Fruit fly (Drosophila melanogaster) whole organism, embryonic: ENCODE data around the gene dmrt93B.

Source experiments
- B-H1 ChIP-seq: fragments of 200-800 bp; sonication (Bioruptor generic); IDR thresholded peaks from 3 replicates; pipeline ENCODE4 v1.3.6; 2022; ENCODE audit warnings: missing biosample characterization, missing genetic modification characterization
- B-H2 ChIP-seq: fragments of 200-800 bp; sonication (Bioruptor generic); optimal IDR thresholded peaks from 2 replicates; lab custom pipeline; 2018; ENCODE audit warnings: missing biosample characterization, mild to moderate bottlenecking, missing genetic modification characterization
- Bgb ChIP-seq: fragments of 200-800 bp; sonication (Bioruptor generic); IDR thresholded peaks from 2 replicates; pipeline ENCODE4 v1.3.6; 2022; ENCODE audit warnings: missing biosample characterization, missing genetic modification characterization; ENCODE audit not compliant: partially characterized antibody
- C15 ChIP-seq: fragments of 200-800 bp; sonication (Bioruptor generic); IDR thresholded peaks from 3 replicates; pipeline ENCODE4 v1.3.6; 2022; ENCODE audit warnings: missing biosample characterization, missing genetic modification characterization
- CG10147 ChIP-seq: fragments of 200-800 bp; sonication (Bioruptor generic); optimal IDR thresholded peaks from 2 replicates; lab custom pipeline; 2019; ENCODE audit warnings: missing biosample characterization, mild to moderate bottlenecking, missing genetic modification characterization, moderate library complexity
- CG10366 ChIP-seq: fragments of 200-800 bp; sonication (Bioruptor generic); IDR thresholded peaks from 2 replicates; pipeline ENCODE4 v1.3.6; 2022; ENCODE audit warnings: missing biosample characterization, missing genetic modification characterization
- CG11247 ChIP-seq: fragments of 200-800 bp; sonication (Bioruptor generic); IDR thresholded peaks from 2 replicates; pipeline ENCODE4 v1.3.6; 2022; ENCODE audit warnings: missing biosample characterization, missing genetic modification characterization
- CG11560 ChIP-seq: fragments of 200-800 bp; sonication (Bioruptor generic); IDR thresholded peaks from 3 replicates; pipeline ENCODE4 v1.3.6; 2022; ENCODE audit warnings: missing biosample characterization, missing genetic modification characterization
- CG12155 ChIP-seq: fragments of 200-800 bp; sonication (Bioruptor generic); optimal IDR thresholded peaks from 3 replicates; lab custom pipeline; 2016; ENCODE audit warnings: missing biosample characterization, missing genetic modification characterization
- CG14441 ChIP-seq: fragments of 200-800 bp; sonication (Bioruptor generic); IDR thresholded peaks from 2 replicates; pipeline ENCODE4 v1.3.6; 2022; ENCODE audit warnings: missing biosample characterization, missing genetic modification characterization
- CG17186 ChIP-seq: fragments of 200-800 bp; sonication (Bioruptor generic); optimal IDR thresholded peaks from 3 replicates; lab custom pipeline; 2017; ENCODE audit warnings: missing biosample characterization, missing genetic modification reagents, missing genetic modification characterization
- CG2116 ChIP-seq: fragments of 200-800 bp; sonication (Bioruptor generic); optimal IDR thresholded peaks from 3 replicates; lab custom pipeline; 2018; ENCODE audit warnings: missing biosample characterization, mild to moderate bottlenecking, missing genetic modification characterization
- CG2199 ChIP-seq: fragments of 200-800 bp; sonication (Bioruptor generic); IDR thresholded peaks from 3 replicates; pipeline ENCODE4 v1.3.6; 2022; ENCODE audit warnings: missing biosample characterization, missing genetic modification characterization
- CG30403 ChIP-seq: fragments of 200-800 bp; sonication (Bioruptor generic); optimal IDR thresholded peaks from 3 replicates; lab custom pipeline; 2016; ENCODE audit warnings: missing biosample characterization, missing genetic modification characterization
- CG3163 ChIP-seq: fragments of 200-800 bp; sonication (Bioruptor generic); optimal IDR thresholded peaks from 3 replicates; lab custom pipeline; 2016; ENCODE audit warnings: missing biosample characterization, missing genetic modification characterization
- CG32532 ChIP-seq: fragments of 200-800 bp; sonication (Bioruptor generic); IDR thresholded peaks from 2 replicates; pipeline ENCODE4 v1.3.6; 2022; ENCODE audit warnings: missing biosample characterization, missing genetic modification characterization
- CG34422 ChIP-seq: fragments of 200-800 bp; sonication (Bioruptor generic); IDR thresholded peaks from 3 replicates; pipeline ENCODE4 v1.3.6; 2022; ENCODE audit warnings: missing biosample characterization, missing genetic modification characterization
- CG3838 ChIP-seq: fragments of 200-800 bp; sonication (Bioruptor generic); optimal IDR thresholded peaks from 3 replicates; lab custom pipeline; 2016; ENCODE audit warnings: missing biosample characterization, missing genetic modification characterization
- CG4404 ChIP-seq: fragments of 200-800 bp; sonication (Bioruptor generic); IDR thresholded peaks from 2 replicates; pipeline ENCODE4 v1.3.6; 2022; ENCODE audit warnings: missing biosample characterization, missing genetic modification characterization
- CG4730 ChIP-seq: fragments of 200-800 bp; sonication (Bioruptor generic); IDR thresholded peaks from 2 replicates; pipeline ENCODE4 v1.3.6; 2022; ENCODE audit warnings: missing biosample characterization, missing genetic modification characterization
- CG7745 ChIP-seq: fragments of 200-800 bp; sonication (Bioruptor generic); optimal IDR thresholded peaks from 2 replicates; lab custom pipeline; 2018; ENCODE audit warnings: missing biosample characterization, mild to moderate bottlenecking, missing genetic modification characterization, moderate library complexity
- CG8089 ChIP-seq: fragments of 200-800 bp; sonication (Bioruptor generic); optimal IDR thresholded peaks from 3 replicates; lab custom pipeline; 2016; ENCODE audit warnings: missing biosample characterization, missing genetic modification characterization
- Dek ChIP-seq: fragments of 200-800 bp; sonication (Bioruptor generic); optimal IDR thresholded peaks from 3 replicates; lab custom pipeline; 2019; ENCODE audit warnings: missing biosample characterization, mild to moderate bottlenecking, missing genetic modification characterization, moderate library complexity
- Doc2 ChIP-seq: fragments of 200-800 bp; sonication (Bioruptor generic); IDR thresholded peaks from 2 replicates; pipeline ENCODE4 v1.3.6; 2022; ENCODE audit warnings: missing biosample characterization, missing genetic modification characterization
- E2f1 ChIP-seq: fragments of 200-800 bp; sonication (Bioruptor generic); IDR thresholded peaks from 2 replicates; pipeline ENCODE4 v1.3.6; 2022; ENCODE audit warnings: missing biosample characterization, missing genetic modification characterization
- GATAe ChIP-seq: fragments of 200-800 bp; sonication (Bioruptor generic); conservative IDR thresholded peaks from 2 replicates; pipeline ENCODE4 v1.3.6; 2022; ENCODE audit warnings: missing biosample characterization, missing genetic modification characterization
- H15 ChIP-seq: fragments of 200-800 bp; sonication (Bioruptor generic); IDR thresholded peaks from 3 replicates; pipeline ENCODE4 v1.3.6; 2022; ENCODE audit warnings: missing biosample characterization, missing genetic modification characterization
- MBD-R2 ChIP-seq: fragments of 200-800 bp; sonication (Bioruptor generic); IDR thresholded peaks from 2 replicates; pipeline ENCODE4 v1.3.6; 2022; ENCODE audit warnings: missing biosample characterization, missing genetic modification characterization
- Med ChIP-seq: fragments of 200-800 bp; sonication (Bioruptor generic); peaks from one replicate; lab custom pipeline; 2016; ENCODE audit warnings: missing biosample characterization, missing genetic modification characterization, mild to moderate bottlenecking, inconsistent platforms, moderate library complexity
- Mrtf ChIP-seq: fragments of 200-800 bp; sonication (Bioruptor generic); IDR thresholded peaks from 3 replicates; pipeline ENCODE4 v1.3.6; 2022; ENCODE audit warnings: missing biosample characterization, missing genetic modification characterization
- NFAT ChIP-seq: fragments of 200-800 bp; sonication (Bioruptor generic); IDR thresholded peaks from 2 replicates; pipeline ENCODE4 v1.3.6; 2022; ENCODE audit warnings: missing biosample characterization, missing genetic modification characterization
- NK7.1 ChIP-seq: fragments of 200-800 bp; sonication (Bioruptor generic); optimal IDR thresholded peaks from 3 replicates; lab custom pipeline; 2016; ENCODE audit warnings: missing biosample characterization, missing genetic modification characterization
- Optix ChIP-seq: fragments of 200-800 bp; sonication (Bioruptor generic); IDR thresholded peaks from 3 replicates; pipeline ENCODE4 v1.3.6; 2022; ENCODE audit warnings: missing biosample characterization, missing genetic modification characterization
- Poxn ChIP-seq: fragments of 200-800 bp; sonication (Bioruptor generic); IDR thresholded peaks from 2 replicates; pipeline ENCODE4 v1.3.6; 2022; ENCODE audit warnings: missing biosample characterization, missing genetic modification characterization
- Scr ChIP-seq: fragments of 200-800 bp; sonication (Bioruptor generic); IDR thresholded peaks from 2 replicates; pipeline ENCODE4 v1.3.6; 2022; ENCODE audit warnings: missing biosample characterization, missing genetic modification characterization; ENCODE audit not compliant: partially characterized antibody
- Spps ChIP-seq: fragments of 200-800 bp; sonication (Bioruptor generic); optimal IDR thresholded peaks from 2 replicates; lab custom pipeline; 2018; ENCODE audit warnings: missing biosample characterization, mild to moderate bottlenecking, missing genetic modification characterization
- ab ChIP-seq: fragments of 200-800 bp; sonication (Bioruptor generic); optimal IDR thresholded peaks from 2 replicates; lab custom pipeline; 2016; ENCODE audit warnings: missing biosample characterization, missing genetic modification characterization
- al ChIP-seq: fragments of 200-800 bp; sonication (Bioruptor generic); IDR thresholded peaks from 2 replicates; pipeline ENCODE4 v1.3.6; 2022; ENCODE audit warnings: missing biosample characterization, missing genetic modification characterization
- bsh ChIP-seq, 2 experiments: fragments of 200-800 bp; sonication (Bioruptor generic); optimal IDR thresholded peaks; 2 replicates each; lab custom pipeline; 2017 to 2018; ENCODE audit warnings: mild to moderate bottlenecking in 2 of 2, missing biosample characterization in 2 of 2, missing genetic modification characterization in 2 of 2, moderate library complexity in 1 of 2
- gcm2 ChIP-seq: fragments of 200-800 bp; sonication (Bioruptor generic); optimal IDR thresholded peaks from 2 replicates; lab custom pipeline; 2016; ENCODE audit warnings: missing biosample characterization, missing genetic modification characterization
- hbn ChIP-seq: fragments of 200-800 bp; sonication (Bioruptor generic); IDR thresholded peaks from 2 replicates; pipeline ENCODE4 v1.3.6; 2022; ENCODE audit warnings: missing biosample characterization, missing genetic modification characterization; ENCODE audit not compliant: partially characterized antibody
- kay ChIP-seq: fragments of 200-800 bp; sonication (Bioruptor generic); optimal IDR thresholded peaks from 2 replicates; lab custom pipeline; 2016; ENCODE audit warnings: missing biosample characterization, missing genetic modification characterization
- klu ChIP-seq: fragments of 200-800 bp; sonication (Bioruptor generic); IDR thresholded peaks from 2 replicates; pipeline ENCODE4 v1.3.6; 2022; ENCODE audit warnings: missing biosample characterization, missing genetic modification characterization
- lilli ChIP-seq: fragments of 200-800 bp; sonication (Bioruptor generic); optimal IDR thresholded peaks from 3 replicates; lab custom pipeline; 2016; ENCODE audit warnings: missing biosample characterization, missing genetic modification characterization
- mirr ChIP-seq: fragments of 200-800 bp; sonication (Bioruptor generic); optimal IDR thresholded peaks from 3 replicates; lab custom pipeline; 2018; ENCODE audit warnings: missing biosample characterization, mild to moderate bottlenecking, missing genetic modification characterization
- pb ChIP-seq: fragments of 200-800 bp; sonication (Bioruptor generic); optimal IDR thresholded peaks from 3 replicates; lab custom pipeline; 2016; ENCODE audit warnings: missing biosample characterization, missing genetic modification characterization
- phol ChIP-seq: fragments of 200-800 bp; sonication (Bioruptor generic); optimal IDR thresholded peaks from 3 replicates; lab custom pipeline; 2018; ENCODE audit warnings: missing biosample characterization, mild to moderate bottlenecking, missing genetic modification characterization, moderate library complexity
- psq ChIP-seq: fragments of 200-800 bp; sonication (Bioruptor generic); optimal IDR thresholded peaks from 2 replicates; lab custom pipeline; 2017; ENCODE audit warnings: missing biosample characterization, missing genetic modification characterization
- sob ChIP-seq: fragments of 200-800 bp; sonication (Bioruptor generic); IDR thresholded peaks from 2 replicates; pipeline ENCODE4 v1.3.6; 2022; ENCODE audit warnings: missing biosample characterization, missing genetic modification characterization
- tap ChIP-seq: fragments of 200-800 bp; optimal IDR thresholded peaks from 3 replicates; lab custom pipeline; 2019; ENCODE audit warnings: missing biosample characterization, mild to moderate bottlenecking, missing genetic modification characterization, moderate library complexity
- ttk ChIP-seq: fragments of 200-800 bp; sonication (Bioruptor generic); IDR thresholded peaks from 2 replicates; pipeline ENCODE4 v2.1.2; 2022; ENCODE audit warnings: missing biosample characterization, missing genetic modification characterization

dmrt93B gene

dm6 chr3R:21111964-21112740 lies 38.3 kb downstream of the dmrt93B start (continued):
- TF ChIP-seq Optix (GFP tag; lab: Robert Waterston, UW) (0 out of 3 replicates have a peak, but pooled peaks have one; percentile 38), H15 (GFP tag; lab: Robert Waterston, UW) (no peak), pb (GFP tag; lab: Kevin White, UChicago) (no peak), C15 (GFP tag; lab: Robert Waterston, UW) (no peak), B-H2 (GFP tag; lab: Kevin White, UChicago) (no peak), B-H1 (GFP tag; lab: Robert Waterston, UW) (no peak), CG3838 (GFP tag; lab: Kevin White, UChicago) (no peak), Spps (tag; lab: Kevin White, UChicago) (no peak), gcm2 (GFP tag; lab: Kevin White, UChicago) (no peak), klu (no peak), Scr (no peak), CG32532 (GFP tag; lab: Robert Waterston, UW) (no peak; the same call in 1 of the 2 replicates), E2f1 (GFP tag; lab: Robert Waterston, UW) (no peak), GATAe (no peak), CG17186 (GFP tag; lab: Kevin White, UChicago) (no peak), CG10147 (GFP tag; lab: Kevin White, UChicago) (no peak), Doc2 (GFP tag; lab: Robert Waterston, UW) (no peak), Dek (tag; lab: Kevin White, UChicago) (peak; percentile 23), CG14441 (GFP tag; lab: Robert Waterston, UW) (peak; percentile 55; the same call in 1 of the 2 replicates), CG12155 (GFP tag; lab: Kevin White, UChicago) (peak; percentile 31), ab (GFP tag; lab: Kevin White, UChicago) (no peak), CG7745 (tag; lab: Kevin White, UChicago) (no peak), tap (no peak), CG8089 (GFP tag; lab: Kevin White, UChicago) (no peak), Poxn (no peak), Mrtf (GFP tag; lab: Robert Waterston, UW) (no peak), CG3163 (GFP tag; lab: Kevin White, UChicago) (peak; percentile 72), CG2116 (GFP tag; lab: Kevin White, UChicago) (no peak), ttk (GFP tag; lab: Robert Waterston, UW) (0 out of 2 replicates have a peak, but pooled peaks have one; percentile 10), CG4404 (GFP tag; lab: Robert Waterston, UW) (no peak), psq (GFP tag; lab: Kevin White, UChicago) (no peak), CG11247 (GFP tag; lab: Robert Waterston, UW) (no peak), NFAT (GFP tag; lab: Robert Waterston, UW) (no peak), phol (tag; lab: Kevin White, UChicago) (peak; percentile 42), CG34422 (GFP tag; lab: Robert Waterston, UW) (0 out of 3 replicates have a peak, but pooled peaks have one; percentile 7), bsh (GFP tag; optimal IDR thresholded peaks at IDR 0.05; lab: Kevin White, UChicago) (no peak), NK7.1 (GFP tag; lab: Kevin White, UChicago) (no peak), Med (GFP tag; lab: Kevin White, UChicago) (peak; percentile 75), CG10366 (GFP tag; lab: Robert Waterston, UW) (peak; percentile 15; the same call in 1 of the 2 replicates), hbn (GFP tag; lab: Robert Waterston, UW) (no peak), CG30403 (GFP tag; lab: Kevin White, UChicago) (peak; percentile 23), mirr (peak; percentile 18), MBD-R2 (no peak; the same call in 1 of the 2 replicates), al (GFP tag; lab: Robert Waterston, UW) (no peak), CG4730 (no peak), CG11560 (tag; lab: Robert Waterston, UW) (no peak), sob (GFP tag; lab: Robert Waterston, UW) (no peak), kay (GFP tag; lab: Kevin White, UChicago) (no peak), CG2199 (GFP tag; lab: Robert Waterston, UW) (peak; percentile 10; the same call in 1 of the 3 replicates), Bgb (GFP tag; lab: Robert Waterston, UW) (no peak), lilli (GFP tag; lab: Kevin White, UChicago) (peak; percentile 22)
